Worm (Caenorhabditis elegans): ENCODE data around the gene F37B4.10.

The F37B4.10 gene

DNA sequence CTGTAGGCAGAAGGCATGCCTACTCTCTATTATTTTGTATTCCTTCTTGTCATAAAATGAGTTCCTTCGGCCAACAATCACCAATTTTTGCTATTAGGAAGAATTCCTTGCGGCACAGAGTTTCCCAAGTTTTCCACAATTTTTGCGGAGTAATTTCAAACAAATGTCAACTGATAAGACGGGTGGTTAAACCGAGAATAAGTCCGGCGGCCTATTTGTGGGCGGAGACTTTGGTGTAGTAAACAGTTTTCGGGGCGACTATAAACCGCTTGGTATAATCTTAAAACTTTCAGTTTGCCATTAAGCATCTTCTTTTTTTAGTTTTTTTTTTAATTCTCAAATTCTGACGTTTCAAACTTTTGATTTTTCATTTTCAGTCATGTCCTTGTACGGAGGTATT is 3.6 kb upstream of the F37B4.10 start, which contains the start of gene ifc-1:
Gene ifc-1, plus strand, starts transcription at position 378 of the 400 bp plus-strand sequence.
- TF ChIP-seq ama-1 (optimal IDR thresholded peaks at IDR 0.05) (no peak), odd-2 (tag; optimal IDR thresholded peaks at IDR 0.05) (no peak), che-1 (tag; optimal IDR thresholded peaks at IDR 0.05) (no peak), sdc-2 (tag; optimal IDR thresholded peaks at IDR 0.05) (no peak), C08G9.2 (tag; optimal IDR thresholded peaks at IDR 0.05) (no peak), rnt-1 (tag; optimal IDR thresholded peaks at IDR 0.05) (no peak), ceh-34 (tag; optimal IDR thresholded peaks at IDR 0.05) (no peak), elt-4 (tag; optimal IDR thresholded peaks at IDR 0.05) (no peak), syd-9 (tag; optimal IDR thresholded peaks at IDR 0.05) (no peak), K09A11.1 (tag; optimal IDR thresholded peaks at IDR 0.05; ENCODE audit: insufficient read depth) (no peak), unc-3 (GFP tag; conservative IDR thresholded peaks at IDR 0.05) (no peak), unc-3 (tag; optimal IDR thresholded peaks at IDR 0.05) (no peak), pha-2 (tag; optimal IDR thresholded peaks at IDR 0.05) (no peak), ztf-16 (tag; optimal IDR thresholded peaks at IDR 0.05) (no peak), npax-4 (tag; optimal IDR thresholded peaks at IDR 0.05) (no peak), madf-2 (tag; optimal IDR thresholded peaks at IDR 0.05) (no peak), C38D4.7 (GFP tag; optimal IDR thresholded peaks at IDR 0.05) (no peak), sox-2 (GFP tag; IDR thresholded peaks at IDR 0.05) (no peak), ceh-14 (tag; optimal IDR thresholded peaks at IDR 0.05) (no peak)

DNA sequence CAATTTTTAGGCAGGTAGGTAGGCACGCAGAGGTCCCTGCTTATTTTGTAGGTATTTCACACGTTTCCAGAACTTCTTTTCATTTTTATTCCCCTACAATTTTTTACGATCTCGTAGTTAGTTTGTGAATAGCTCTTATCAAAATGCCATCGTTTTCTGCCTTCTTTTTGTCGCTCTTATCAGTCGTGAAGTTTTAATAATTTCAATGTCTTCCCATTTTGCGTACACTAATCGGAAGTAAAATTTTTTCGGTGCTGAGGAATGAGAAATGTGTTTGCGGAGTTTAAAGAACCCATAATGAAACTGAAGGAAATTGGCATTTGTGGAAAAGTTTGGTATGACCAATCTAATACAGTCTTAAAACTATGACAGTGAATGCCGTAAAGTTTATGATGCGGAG is 2.9 kb upstream of the F37B4.10 start:
- TF ChIP-seq elt-2 (tag; optimal IDR thresholded peaks at IDR 0.05) (peak; percentile 26), nfya-1 (tag; optimal IDR thresholded peaks at IDR 0.05) (no peak), fkh-6 (tag; optimal IDR thresholded peaks at IDR 0.05) (no peak)

DNA sequence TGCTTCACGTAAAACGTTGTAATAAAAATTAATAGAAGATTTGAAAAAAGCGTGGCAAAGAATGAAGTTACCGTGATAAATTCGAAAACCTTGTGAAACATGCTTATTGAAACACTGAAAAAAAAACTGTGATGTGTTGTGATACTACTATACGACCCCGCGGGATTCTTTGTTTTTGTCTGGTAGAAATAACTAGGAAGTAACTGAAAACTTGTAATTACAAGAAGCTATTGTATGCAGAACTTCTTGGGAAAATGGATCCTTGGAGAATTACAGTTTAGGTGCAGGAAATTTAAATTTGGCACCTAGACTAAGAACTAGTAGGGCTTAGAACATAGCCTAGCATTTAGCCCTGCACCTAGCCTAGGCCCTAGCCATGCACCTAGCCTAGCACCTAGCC is 2.4 kb upstream of the F37B4.10 start, which contains the start of gene str-39:
Gene str-39, minus strand, starts transcription at position 101 of the 400 bp plus-strand sequence.
- TF ChIP-seq ceh-31 (tag; optimal IDR thresholded peaks at IDR 0.05) (no peak), pax-1 (tag; optimal IDR thresholded peaks at IDR 0.05) (no peak), madf-2 (tag; optimal IDR thresholded peaks at IDR 0.05) (no peak), nfya-1 (tag; optimal IDR thresholded peaks at IDR 0.05) (no peak)

DNA sequence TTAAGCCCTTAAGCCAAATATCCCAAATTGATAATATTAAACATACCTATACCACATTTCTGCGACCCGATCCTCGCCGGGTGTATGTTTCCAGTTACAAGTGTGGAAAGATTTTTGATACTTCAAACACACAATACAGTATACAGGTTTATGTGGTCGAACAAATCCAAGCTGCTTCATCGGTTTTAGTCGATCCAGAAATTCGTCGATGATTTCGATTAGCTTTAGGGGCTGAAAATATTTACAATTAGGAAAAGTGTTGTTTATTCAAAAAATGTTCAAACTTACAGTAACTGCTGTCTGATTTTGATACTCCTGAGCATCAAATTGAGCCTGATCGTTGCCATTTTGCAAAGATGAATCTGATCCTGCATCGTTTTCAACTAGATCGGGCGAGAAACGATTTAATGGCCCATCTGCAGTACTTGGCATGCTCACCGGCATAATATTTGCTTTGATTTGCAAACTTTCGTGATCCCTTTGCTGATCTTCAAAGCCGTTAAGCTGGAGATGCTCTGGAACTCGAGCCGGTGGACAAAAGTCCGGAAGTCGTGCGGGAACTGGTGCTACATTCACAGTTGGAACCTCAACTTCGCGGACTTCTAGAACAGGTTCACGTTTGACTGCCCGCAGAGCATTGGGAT is 1.1 kb downstream of the F37B4.10 start:
- no peak for TF ChIP-seq hlh-15 (tag; optimal IDR thresholded peaks at IDR 0.05)
- TF ChIP-seq hlh-30 (tag; optimal IDR thresholded peaks at IDR 0.05; ENCODE audit: insufficient read depth), result no peak
- TF ChIP-seq hlh-13 (GFP tag; optimal IDR thresholded peaks at IDR 0.05), result no peak
- TF ChIP-seq unc-55 (GFP tag; optimal IDR thresholded peaks at IDR 0.05), result no peak

DNA sequence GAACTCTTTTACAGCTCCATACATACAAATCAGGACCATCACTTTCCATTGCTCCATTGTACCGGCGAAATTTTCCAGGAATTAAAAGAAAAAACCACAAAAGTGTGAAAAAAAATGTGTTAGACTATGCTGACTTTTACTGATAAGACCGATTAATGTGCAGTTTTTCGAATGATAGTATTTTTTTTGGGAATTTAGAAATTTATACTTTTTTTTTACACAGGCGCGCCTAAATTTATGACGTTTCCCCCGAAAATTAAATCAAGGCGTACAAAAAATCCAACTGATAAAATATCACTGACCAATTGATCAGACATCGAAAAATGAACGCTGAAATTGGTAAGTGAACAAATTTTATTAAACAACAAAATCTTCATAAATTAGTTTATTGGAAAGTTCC is 2.0 kb downstream of the F37B4.10 start, which contains the start of gene folt-2:
Gene folt-2, minus strand, starts transcription at position 179 of the 400 bp plus-strand sequence.
- TF ChIP-seq dve-1 (tag; optimal IDR thresholded peaks at IDR 0.05), result no peak
- no peak for TF ChIP-seq unc-3 (GFP tag; conservative IDR thresholded peaks at IDR 0.05)
- no peak for TF ChIP-seq unc-3 (tag; optimal IDR thresholded peaks at IDR 0.05)
- TF ChIP-seq pag-3 (tag; optimal IDR thresholded peaks at IDR 0.05; ENCODE audit: borderline replicate concordance), result no peak
- TF ChIP-seq hlh-15 (tag; optimal IDR thresholded peaks at IDR 0.05), result no peak
- no peak for TF ChIP-seq hlh-13 (GFP tag; optimal IDR thresholded peaks at IDR 0.05)
- no peak for TF ChIP-seq ceh-2 (tag; optimal IDR thresholded peaks at IDR 0.05)
- no peak for TF ChIP-seq Y22D7AL.16 (tag; optimal IDR thresholded peaks at IDR 0.05)
- no peak for TF ChIP-seq hlh-30 (tag; optimal IDR thresholded peaks at IDR 0.05; ENCODE audit: insufficient read depth)
- TF ChIP-seq ceh-18 (tag; optimal IDR thresholded peaks at IDR 0.05), result no peak
- TF ChIP-seq tbx-7 (tag; optimal IDR thresholded peaks at IDR 0.05), result no peak
- no peak for TF ChIP-seq sdc-2 (tag; optimal IDR thresholded peaks at IDR 0.05)
- TF ChIP-seq odd-2 (tag; optimal IDR thresholded peaks at IDR 0.05), result no peak
- TF ChIP-seq ttx-3 (tag; optimal IDR thresholded peaks at IDR 0.05), result no peak
- TF ChIP-seq fkh-6 (tag; optimal IDR thresholded peaks at IDR 0.05), result no peak
- no peak for TF ChIP-seq C08G9.2 (tag; optimal IDR thresholded peaks at IDR 0.05)
- TF ChIP-seq C38D4.7 (GFP tag; optimal IDR thresholded peaks at IDR 0.05), result no peak
- TF ChIP-seq sox-2 (GFP tag; IDR thresholded peaks at IDR 0.05), result no peak
- TF ChIP-seq elt-2 (tag; optimal IDR thresholded peaks at IDR 0.05), result no peak
- no peak for TF ChIP-seq ceh-48 (tag; optimal IDR thresholded peaks at IDR 0.05)

Measured in whole organism, late embryonic.